Worm (Caenorhabditis elegans) whole organism, L4 larva: ENCODE measurements around the gene idpp-5.

Experiments
- F10B5.3 ChIP-seq: sonication (generic microtip); optimal IDR thresholded peaks from 2 replicates; lab custom pipeline; 2016; ENCODE audit warnings: mild to moderate bottlenecking, missing genetic modification characterization, missing compliant biosample characterization
- R02D3.7 ChIP-seq: fragments of 150-350 bp; sonication (generic microtip); optimal IDR thresholded peaks from 3 replicates; lab custom pipeline; 2014; ENCODE audit warnings: missing biosample characterization, missing genetic modification characterization
- T20F7.1 ChIP-seq: fragments of 200-800 bp; sonication (Bioruptor generic); optimal IDR thresholded peaks from 2 replicates; lab custom pipeline; 2018; ENCODE audit warnings: mild to moderate bottlenecking, missing genetic modification characterization, missing compliant biosample characterization
- Y105C5A.15 ChIP-seq: fragments of 200-800 bp; sonication (Bioruptor generic); IDR thresholded peaks from 2 replicates; pipeline ENCODE4 v1.3.6; 2022; ENCODE audit warnings: missing genetic modification characterization, missing compliant biosample characterization
- aha-1 ChIP-seq: fragments of 150-350 bp; peaks from one replicate; lab custom pipeline; 2014; ENCODE audit warnings: missing biosample characterization, missing genetic modification characterization
- aly-2 ChIP-seq: sonication (generic microtip); optimal IDR thresholded peaks from 2 replicates; lab custom pipeline; 2018; ENCODE audit warnings: missing biosample characterization, missing genetic modification characterization
- attf-4 ChIP-seq: sonication (generic microtip); optimal IDR thresholded peaks from 3 replicates; lab custom pipeline; 2017; ENCODE audit warnings: missing biosample characterization, missing genetic modification characterization
- ceh-62 ChIP-seq: sonication (generic microtip); optimal IDR thresholded peaks from 2 replicates; lab custom pipeline; 2017; ENCODE audit warnings: missing biosample characterization, missing genetic modification characterization
- cey-2 ChIP-seq: sonication (generic microtip); optimal IDR thresholded peaks from 3 replicates; lab custom pipeline; 2017; ENCODE audit warnings: missing genetic modification characterization, mild to moderate bottlenecking, missing compliant biosample characterization, antibody characterized with exemption, borderline replicate concordance; ENCODE audit not compliant: insufficient read depth
- daf-16 ChIP-seq, 3 experiments: sonication (generic microtip); optimal IDR thresholded peaks; 2 replicates each; lab custom pipeline; 2016 to 2017; ENCODE audit warnings: missing genetic modification characterization in 3 of 3, missing genetic modification reagents in 3 of 3, mild to moderate bottlenecking in 2 of 3, missing compliant biosample characterization in 2 of 3, missing biosample characterization in 1 of 3, moderate library complexity in 1 of 3
- dmd-6 ChIP-seq: fragments of 200-800 bp; sonication (Bioruptor generic); IDR thresholded peaks from 2 replicates; pipeline ENCODE4 v1.3.6; 2022; ENCODE audit warnings: missing genetic modification reagents, missing genetic modification characterization, missing compliant biosample characterization
- duxl-1 ChIP-seq: sonication (generic microtip); optimal IDR thresholded peaks from 2 replicates; lab custom pipeline; 2016; ENCODE audit warnings: mild to moderate bottlenecking, missing genetic modification characterization, moderate library complexity, missing compliant biosample characterization; ENCODE audit not compliant: poor library complexity
- dve-1 ChIP-seq: sonication (generic microtip); optimal IDR thresholded peaks from 2 replicates; lab custom pipeline; 2017; ENCODE audit warnings: antibody characterized with exemption, mild to moderate bottlenecking, missing genetic modification characterization, missing compliant biosample characterization; ENCODE audit not compliant: insufficient read depth
- egl-43 ChIP-seq: fragments of 200-800 bp; sonication (Bioruptor generic); IDR thresholded peaks from 2 replicates; pipeline ENCODE4 v1.3.6; 2022; ENCODE audit warnings: missing genetic modification reagents, missing genetic modification characterization, missing compliant biosample characterization
- gei-8 ChIP-seq: fragments of 200-800 bp; sonication (Bioruptor generic); optimal IDR thresholded peaks from 2 replicates; lab custom pipeline; 2018; ENCODE audit warnings: mild to moderate bottlenecking, missing genetic modification characterization, missing compliant biosample characterization
- hlh-11 ChIP-seq: fragments of 200-800 bp; sonication (Bioruptor generic); optimal IDR thresholded peaks from 2 replicates; lab custom pipeline; 2018; ENCODE audit warnings: mild to moderate bottlenecking, missing genetic modification characterization, missing compliant biosample characterization
- jun-1 ChIP-seq: fragments of 150-350 bp; optimal IDR thresholded peaks from 2 replicates; lab custom pipeline; 2014; ENCODE audit warnings: missing biosample characterization, missing genetic modification reagents, missing genetic modification characterization
- lin-1 ChIP-seq: fragments of 200-800 bp; sonication (Bioruptor generic); IDR thresholded peaks from 2 replicates; pipeline ENCODE4 v1.3.6; 2022; ENCODE audit warnings: missing genetic modification reagents, missing genetic modification characterization, missing compliant biosample characterization
- lin-13 ChIP-seq: fragments of 150-350 bp; optimal IDR thresholded peaks from 2 replicates; lab custom pipeline; 2014; ENCODE audit warnings: missing biosample characterization, missing genetic modification reagents, missing genetic modification characterization
- lin-29 ChIP-seq: fragments of 200-800 bp; sonication (Bioruptor generic); IDR thresholded peaks from 2 replicates; pipeline ENCODE4 v1.3.6; 2022; ENCODE audit warnings: missing genetic modification reagents, missing genetic modification characterization, missing compliant biosample characterization
- lin-38 ChIP-seq: fragments of 200-800 bp; sonication (Bioruptor generic); IDR thresholded peaks from 2 replicates; pipeline ENCODE4 v1.3.6; 2022; ENCODE audit warnings: missing genetic modification reagents, missing genetic modification characterization, missing compliant biosample characterization
- lin-39 ChIP-seq: fragments of 150-350 bp; optimal IDR thresholded peaks from 2 replicates; lab custom pipeline; 2014; ENCODE audit warnings: missing biosample characterization, missing genetic modification reagents, missing genetic modification characterization
- lsy-2 ChIP-seq, 2 experiments: fragments of 150-350 bp in 1 of 2; sonication (generic microtip) in 1 of 2; optimal IDR thresholded peaks; 2 replicates each; lab custom pipeline; 2014 to 2017; ENCODE audit warnings: missing biosample characterization in 2 of 2, missing genetic modification characterization in 2 of 2
- madf-5 ChIP-seq, 2 experiments: fragments of 200-800 bp; sonication (Bioruptor generic); IDR thresholded peaks; 2 replicates each; pipeline ENCODE4 v1.3.6; 2022; ENCODE audit warnings: missing compliant biosample characterization in 2 of 2, missing genetic modification characterization in 2 of 2
- madf-9 ChIP-seq: fragments of 200-800 bp; sonication (Bioruptor generic); conservative IDR thresholded peaks from 2 replicates; pipeline ENCODE4 v1.3.6; 2022; ENCODE audit warnings: missing genetic modification reagents, missing genetic modification characterization, missing compliant biosample characterization
- mdt-29 ChIP-seq: fragments of 200-800 bp; sonication (Bioruptor generic); IDR thresholded peaks from 2 replicates; pipeline ENCODE4 v1.3.6; 2022; ENCODE audit warnings: missing genetic modification reagents, missing genetic modification characterization, missing compliant biosample characterization
- mep-1 ChIP-seq: fragments of 150-350 bp; sonication (generic microtip); optimal IDR thresholded peaks from 3 replicates; lab custom pipeline; 2014; ENCODE audit warnings: missing biosample characterization, missing genetic modification characterization
- mxl-2 ChIP-seq: fragments of 200-800 bp; sonication (Bioruptor generic); conservative IDR thresholded peaks from 2 replicates; pipeline ENCODE4 v1.3.6; 2022; ENCODE audit warnings: missing genetic modification reagents, missing genetic modification characterization, missing compliant biosample characterization
- mxl-3 ChIP-seq: fragments of 200-800 bp; sonication (Bioruptor generic); optimal IDR thresholded peaks from 2 replicates; lab custom pipeline; 2018; ENCODE audit warnings: mild to moderate bottlenecking, missing genetic modification characterization, missing compliant biosample characterization
- nhr-11 ChIP-seq: fragments of 150-350 bp; optimal IDR thresholded peaks from 2 replicates; lab custom pipeline; 2014; ENCODE audit warnings: missing biosample characterization, missing genetic modification characterization
- nhr-41 ChIP-seq: fragments of 200-800 bp; sonication (Bioruptor generic); IDR thresholded peaks from 2 replicates; pipeline ENCODE4 v1.3.6; 2022; ENCODE audit warnings: missing genetic modification reagents, missing genetic modification characterization, missing compliant biosample characterization
- nhr-42 ChIP-seq: fragments of 200-800 bp; sonication (Bioruptor generic); IDR thresholded peaks from 2 replicates; pipeline ENCODE4 v1.3.6; 2022; ENCODE audit warnings: missing genetic modification characterization, missing compliant biosample characterization
- nhr-48 ChIP-seq: sonication (generic microtip); optimal IDR thresholded peaks from 2 replicates; lab custom pipeline; 2016; ENCODE audit warnings: mild to moderate bottlenecking, missing genetic modification characterization, missing compliant biosample characterization
- nhr-77 ChIP-seq: fragments of 150-350 bp; optimal IDR thresholded peaks from 2 replicates; lab custom pipeline; 2014; ENCODE audit warnings: missing biosample characterization, missing genetic modification characterization
- pha-4 ChIP-seq, 2 experiments: fragments of 150-350 bp in 1 of 2; fragments of 200-800 bp in 1 of 2; sonication (Bioruptor generic) in 1 of 2; IDR thresholded peaks in 1 of 2; optimal IDR thresholded peaks in 1 of 2; 2 replicates each; pipeline versions ENCODE4 v1.3.6 to Lab custom; 2014 to 2022; ENCODE audit warnings: missing genetic modification characterization in 2 of 2, missing genetic modification reagents in 2 of 2, missing biosample characterization in 1 of 2, missing compliant biosample characterization in 1 of 2
- pqm-1 ChIP-seq: sonication (generic microtip); optimal IDR thresholded peaks from 2 replicates; lab custom pipeline; 2017; ENCODE audit warnings: missing biosample characterization, missing genetic modification characterization
- rbr-2 ChIP-seq: sonication (generic microtip); optimal IDR thresholded peaks from 2 replicates; lab custom pipeline; 2016; ENCODE audit warnings: missing genotype, missing genetic modification characterization, missing compliant biosample characterization
- set-16 ChIP-seq: fragments of 200-800 bp; sonication (Bioruptor generic); IDR thresholded peaks from 2 replicates; pipeline ENCODE4 v1.3.6; 2022; ENCODE audit warnings: missing genetic modification reagents, missing genetic modification characterization, missing compliant biosample characterization
- skn-1 ChIP-seq: fragments of 150-350 bp; optimal IDR thresholded peaks from 2 replicates; lab custom pipeline; 2014; ENCODE audit warnings: missing biosample characterization, missing genetic modification characterization
- snpc-1.2 ChIP-seq: fragments of 200-800 bp; sonication (Bioruptor generic); IDR thresholded peaks from 2 replicates; pipeline ENCODE4 v1.3.6; 2022; ENCODE audit warnings: missing genetic modification reagents, missing genetic modification characterization, missing compliant biosample characterization
- snpc-4 ChIP-seq: fragments of 150-350 bp; optimal IDR thresholded peaks from 2 replicates; lab custom pipeline; 2014; ENCODE audit warnings: missing biosample characterization, missing genetic modification characterization
- tag-97 ChIP-seq: fragments of 200-800 bp; sonication (Bioruptor generic); IDR thresholded peaks from 2 replicates; pipeline ENCODE4 v1.3.6; 2022; ENCODE audit warnings: missing genetic modification characterization, missing compliant biosample characterization
- tra-1 ChIP-seq: fragments of 200-800 bp; sonication (Bioruptor generic); IDR thresholded peaks from 2 replicates; pipeline ENCODE4 v1.3.6; 2022; ENCODE audit warnings: missing genetic modification reagents, missing genetic modification characterization, missing compliant biosample characterization
- unc-39 ChIP-seq: sonication (generic microtip); optimal IDR thresholded peaks from 2 replicates; lab custom pipeline; 2017; ENCODE audit warnings: missing biosample characterization, missing genetic modification characterization
- zag-1 ChIP-seq: fragments of 150-350 bp; optimal IDR thresholded peaks from 2 replicates; lab custom pipeline; 2014; ENCODE audit warnings: missing biosample characterization, missing genetic modification characterization
- zfp-3 ChIP-seq: fragments of 200-800 bp; sonication (Bioruptor generic); conservative IDR thresholded peaks from 2 replicates; pipeline ENCODE4 v1.3.6; 2022; ENCODE audit warnings: missing genetic modification reagents, missing genetic modification characterization, missing compliant biosample characterization

Gene idpp-5

DNA sequence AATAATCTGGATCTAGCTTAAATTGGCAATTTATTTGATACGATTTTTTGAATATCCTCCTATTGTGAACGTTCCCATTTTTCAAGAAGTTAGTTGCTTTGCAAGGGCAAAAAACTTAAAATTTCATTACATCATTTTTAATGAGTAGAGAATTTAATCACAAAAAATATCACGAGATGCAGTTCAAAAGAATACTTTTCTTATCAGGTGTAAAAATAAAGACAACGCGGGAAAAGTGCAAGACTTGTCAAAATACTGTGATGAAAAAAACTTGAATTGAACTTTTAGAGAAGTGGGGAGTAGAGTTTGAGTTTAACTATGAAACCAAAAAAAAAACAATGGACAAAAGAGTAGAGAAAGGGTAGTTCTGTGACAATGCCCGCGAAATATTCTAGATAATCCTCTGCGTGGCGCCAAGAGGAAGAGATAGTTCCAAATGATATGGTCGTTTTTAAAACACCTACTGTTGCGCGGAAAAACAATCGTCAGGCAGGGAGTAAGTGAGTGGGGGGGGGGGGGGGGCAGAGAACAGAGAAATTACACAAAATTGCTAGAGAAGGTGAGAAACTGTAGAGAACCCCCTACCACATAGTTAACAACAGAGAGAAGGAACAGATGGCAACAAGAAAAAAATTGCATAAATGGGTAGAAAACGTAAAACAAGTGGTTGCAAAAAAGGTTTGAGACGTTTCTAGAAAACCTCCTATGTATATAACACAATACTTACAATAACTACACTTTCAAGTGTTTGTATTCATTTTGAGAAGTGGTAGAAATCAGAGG, 32.5 kb upstream of the idpp-5 start (continued):
- TF ChIP-seq dmd-6 (GFP tag; lab: Robert Waterston, UW) (peak; percentile 73), nhr-42 (no peak), F10B5.3 (no peak), tag-97 (GFP tag; lab: Robert Waterston, UW) (no peak), lsy-2 (tag; optimal IDR thresholded peaks at IDR 0.05; lab: Kevin White, UChicago) (peak in 1 of 2 experiments; percentile 2), R02D3.7 (tag; lab: Kevin White, UChicago) (no peak), nhr-11 (no peak), gei-8 (GFP tag; lab: Kevin White, UChicago) (no peak), nhr-77 (tag; lab: Kevin White, UChicago) (peak; percentile 60), unc-39 (tag; lab: Kevin White, UChicago) (no peak), dve-1 (peak; percentile 50), Y105C5A.15 (GFP tag; lab: Robert Waterston, UW) (no peak), snpc-1.2 (no peak), cey-2 (tag; lab: Kevin White, UChicago) (no peak), pqm-1 (tag; lab: Kevin White, UChicago) (peak; percentile 63), rbr-2 (no peak), lin-39 (tag; lab: Kevin White, UChicago) (no peak), aly-2 (tag; lab: Kevin White, UChicago) (no peak), lin-29 (GFP tag; lab: Robert Waterston, UW) (no peak), T20F7.1 (GFP tag; lab: Kevin White, UChicago) (peak; percentile 30), zag-1 (tag; lab: Kevin White, UChicago) (no peak)

DNA sequence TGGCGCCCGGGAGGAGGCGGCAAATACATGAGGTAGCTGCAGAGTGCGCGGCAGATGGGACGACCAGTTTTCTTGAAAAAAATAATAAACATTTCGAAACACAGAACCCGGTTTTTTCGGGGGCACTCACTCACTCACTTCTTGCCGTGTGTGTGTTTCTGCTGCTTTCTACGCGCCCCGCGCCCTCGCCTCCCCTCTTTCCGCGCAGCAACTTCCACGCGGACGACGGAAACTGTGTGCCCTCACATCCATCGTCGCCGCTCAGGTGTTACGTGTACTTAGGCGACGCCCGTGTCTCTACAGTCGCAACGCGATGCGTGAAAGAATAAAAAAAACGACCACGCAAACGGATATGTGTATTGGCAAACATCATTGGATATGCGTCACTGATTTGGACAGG, 31.8 kb upstream of the idpp-5 start:
- TF ChIP-seq nhr-48 (tag; lab: Kevin White, UChicago) (peak; percentile 2), jun-1 (tag; lab: Kevin White, UChicago) (no peak), madf-5 (GFP tag; IDR thresholded peaks at IDR 0.05; lab: Robert Waterston, UW) (no peak), snpc-4 (tag; lab: Kevin White, UChicago) (no peak), lin-29 (GFP tag; lab: Robert Waterston, UW) (peak; percentile 47; the same call in 1 of the 2 replicates), egl-43 (0 out of 2 replicates have a peak, but pooled peaks have one; percentile 40), madf-9 (GFP tag; lab: Robert Waterston, UW) (peak; percentile 71; the same call in 1 of the 2 replicates), pha-4 (GFP tag; IDR thresholded peaks at IDR 0.05; lab: Robert Waterston, UW) (peak; percentile 13), pha-4 (tag; optimal IDR thresholded peaks at IDR 0.05; lab: Kevin White, UChicago) (no peak), mdt-29 (GFP tag; lab: Robert Waterston, UW) (no peak), ceh-62 (tag; lab: Kevin White, UChicago) (no peak), mxl-3 (GFP tag; lab: Kevin White, UChicago) (peak; percentile 83), lin-38 (GFP tag; lab: Robert Waterston, UW) (no peak), rbr-2 (no peak), aha-1 (tag; lab: Kevin White, UChicago) (peak; percentile 8), dmd-6 (GFP tag; lab: Robert Waterston, UW) (no peak), mxl-2 (0 out of 2 replicates have a peak, but pooled peaks have one; percentile 21), set-16 (GFP tag; lab: Robert Waterston, UW) (peak; percentile 74)

DNA sequence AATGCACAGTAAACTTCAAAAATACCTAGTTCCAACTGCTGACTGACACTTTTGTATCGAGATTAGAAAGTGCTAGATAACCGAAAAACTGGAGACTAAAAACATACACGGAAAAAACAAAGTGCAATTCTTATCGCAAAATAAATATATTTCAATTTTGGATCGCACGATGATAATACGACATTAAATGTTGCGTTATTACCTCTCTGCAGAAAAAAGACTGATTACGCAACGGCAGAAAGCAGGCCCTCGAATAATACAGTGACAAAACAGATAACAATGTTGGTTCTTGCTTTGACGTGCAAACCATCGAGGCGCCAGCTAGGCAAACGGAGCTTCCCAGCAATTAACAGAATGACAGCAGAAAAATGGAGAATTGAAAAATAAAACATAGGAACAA, 31.3 kb upstream of the idpp-5 start:
- TF ChIP-seq nhr-48 (tag; lab: Kevin White, UChicago) (peak; percentile 87), lin-13 (no peak), tra-1 (GFP tag; lab: Robert Waterston, UW) (peak; percentile 94), dmd-6 (GFP tag; lab: Robert Waterston, UW) (peak; percentile 98), nhr-77 (tag; lab: Kevin White, UChicago) (peak; percentile 81), attf-4 (no peak), hlh-11 (peak; percentile 92), T20F7.1 (GFP tag; lab: Kevin White, UChicago) (peak; percentile 55), skn-1 (tag; lab: Kevin White, UChicago) (no peak), zfp-3 (GFP tag; lab: Robert Waterston, UW) (no peak), dve-1 (peak; percentile 96), snpc-4 (tag; lab: Kevin White, UChicago) (no peak), lin-1 (GFP tag; lab: Robert Waterston, UW) (peak; percentile 83), nhr-41 (no peak), daf-16 (GFP tag; optimal IDR thresholded peaks at IDR 0.05; lab: Kevin White, UChicago) (peak in 1 of 2 experiments; percentile 78), daf-16 (tag; optimal IDR thresholded peaks at IDR 0.05; lab: Kevin White, UChicago) (peak; percentile 99), duxl-1 (tag; lab: Kevin White, UChicago) (peak; percentile 16), mep-1 (peak; percentile 52)
